Fruit fly (Drosophila melanogaster) whole organism, wandering third instar larva: ENCODE measurements around the gene raptor.

Experiments
- Abd-B ChIP-seq: fragments of >200 bp; optimal IDR thresholded peaks from 2 replicates; lab custom pipeline; 2017; ENCODE audit warnings: missing biosample characterization, missing genetic modification characterization
- Hr78 ChIP-seq: fragments of >200 bp; optimal IDR thresholded peaks from 2 replicates; lab custom pipeline; 2017; ENCODE audit warnings: missing biosample characterization, missing genetic modification characterization
- Jra ChIP-seq: sonication (Bioruptor generic); optimal IDR thresholded peaks from 2 replicates; lab custom pipeline; 2016; ENCODE audit warnings: missing biosample characterization, missing genetic modification characterization
- Rel ChIP-seq, 2 experiments: fragments of 200-800 bp; sonication (Bioruptor generic) in 1 of 2; optimal IDR thresholded peaks; 2 replicates in 1 of 2; 3 replicates in 1 of 2; lab custom pipeline; 2016 to 2019; ENCODE audit warnings: mild to moderate bottlenecking in 2 of 2, missing biosample characterization in 2 of 2, missing genetic modification characterization in 2 of 2, moderate library complexity in 1 of 2
- Sp1 ChIP-seq: fragments of 200-800 bp; sonication (Bioruptor generic); optimal IDR thresholded peaks from 3 replicates; lab custom pipeline; 2019; ENCODE audit warnings: missing biosample characterization, mild to moderate bottlenecking, missing genetic modification characterization, moderate library complexity
- dmrt93B ChIP-seq: fragments of 200-800 bp; sonication (Bioruptor generic); optimal IDR thresholded peaks from 2 replicates; lab custom pipeline; 2018; ENCODE audit warnings: missing biosample characterization, mild to moderate bottlenecking, missing genetic modification characterization
- h ChIP-seq: fragments of 200-800 bp; sonication (Bioruptor generic); optimal IDR thresholded peaks from 3 replicates; lab custom pipeline; 2016; ENCODE audit warnings: missing biosample characterization, mild to moderate bottlenecking, missing genetic modification characterization
- lola ChIP-seq: fragments of >200 bp; optimal IDR thresholded peaks from 2 replicates; lab custom pipeline; 2017; ENCODE audit warnings: missing biosample characterization, missing genetic modification characterization
- pan ChIP-seq: fragments of >200 bp; optimal IDR thresholded peaks from 2 replicates; lab custom pipeline; 2017
- psq ChIP-seq: fragments of 200-800 bp; sonication (Bioruptor generic); optimal IDR thresholded peaks from 3 replicates; lab custom pipeline; 2017; ENCODE audit warnings: missing biosample characterization, mild to moderate bottlenecking, missing genetic modification characterization, moderate library complexity
- sage ChIP-seq: fragments of 200-800 bp; sonication (Bioruptor generic); optimal IDR thresholded peaks from 2 replicates; lab custom pipeline; 2016; ENCODE audit warnings: missing biosample characterization, mild to moderate bottlenecking, missing genetic modification characterization
- sv ChIP-seq: fragments of 200-800 bp; sonication (Bioruptor generic); optimal IDR thresholded peaks from 3 replicates; lab custom pipeline; 2016; ENCODE audit warnings: missing biosample characterization, missing genetic modification characterization
- usp ChIP-seq: fragments of >200 bp; optimal IDR thresholded peaks from 2 replicates; lab custom pipeline; 2017; ENCODE audit warnings: missing biosample characterization, missing genetic modification characterization

- TF ChIP-seq h (GFP tag; lab: Kevin White, UChicago) (peak; percentile 38), pan (lab: Kevin White, UChicago) (no peak), lola (GFP tag; lab: Kevin White, UChicago) (no peak), usp (GFP tag; lab: Kevin White, UChicago) (no peak), Abd-B (GFP tag; lab: Kevin White, UChicago) (no peak), Jra (GFP tag; lab: Kevin White, UChicago) (no peak), dmrt93B (GFP tag; lab: Kevin White, UChicago) (no peak), Hr78 (GFP tag; lab: Kevin White, UChicago) (no peak), Rel (GFP tag; optimal IDR thresholded peaks at IDR 0.05; lab: Kevin White, UChicago) (no peak), Rel (tag; optimal IDR thresholded peaks at IDR 0.05; lab: Kevin White, UChicago) (peak; percentile 100), sv (GFP tag; lab: Kevin White, UChicago) (no peak), Sp1 (GFP tag; lab: Kevin White, UChicago) (no peak), psq (GFP tag; lab: Kevin White, UChicago) (no peak), sage (GFP tag; lab: Kevin White, UChicago) (no peak)
Measured at dm6 chrX:6062160-6062559, 27.8 kb downstream of the raptor start.
